Fruit fly (Drosophila melanogaster): ENCODE results near the gene Hsp70Bbb.

The Hsp70Bbb gene

DNA sequence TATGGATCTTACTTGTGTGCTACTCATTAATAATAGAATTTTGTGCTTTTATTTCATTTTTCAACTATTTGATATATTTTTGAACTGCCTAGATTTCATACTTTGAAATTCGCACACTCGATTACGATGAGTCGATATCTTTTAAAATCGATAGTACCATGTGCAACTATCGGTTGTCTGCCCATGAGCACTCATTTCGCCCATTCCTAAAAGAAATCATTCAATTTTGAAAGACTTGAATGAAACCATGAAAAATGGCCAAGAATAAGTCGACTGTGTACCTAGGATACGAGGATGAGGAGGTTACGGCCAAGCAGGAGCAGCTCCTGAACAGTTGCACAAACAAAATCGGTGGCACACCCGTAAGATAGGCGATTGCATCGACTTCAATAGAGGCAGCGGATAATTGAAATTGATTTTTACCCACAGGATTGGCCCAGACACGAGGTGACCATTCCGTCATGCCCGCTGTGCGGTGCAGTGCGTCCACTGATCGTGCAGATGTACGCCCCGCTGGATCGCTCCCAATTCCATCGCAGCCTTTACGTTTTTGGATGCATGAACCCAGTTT, 45.9 kb upstream of the Hsp70Bbb start, which contains the start of gene trus (continued):
- TF ChIP-seq Oli (tag; optimal IDR thresholded peaks at IDR 0.05) (no peak), CG9215 (GFP tag; IDR thresholded peaks at IDR 0.05) (no peak), dpn (GFP tag; optimal IDR thresholded peaks at IDR 0.05) (no peak), dati (GFP tag; IDR thresholded peaks at IDR 0.05) (no peak), cas (GFP tag; IDR thresholded peaks at IDR 0.05) (no peak), CG11093 (GFP tag; IDR thresholded peaks at IDR 0.05) (no peak), Vsx1 (GFP tag; optimal IDR thresholded peaks at IDR 0.05) (no peak), CG32532 (GFP tag; IDR thresholded peaks at IDR 0.05) (no peak), ttk (GFP tag; IDR thresholded peaks at IDR 0.05) (no peak), Dek (tag; optimal IDR thresholded peaks at IDR 0.05) (no peak), ro (GFP tag; IDR thresholded peaks at IDR 0.05) (no peak), unpg (GFP tag; optimal IDR thresholded peaks at IDR 0.05) (no peak), CG10321 (GFP tag; IDR thresholded peaks at IDR 0.05) (no peak), bcd (GFP tag; optimal IDR thresholded peaks at IDR 0.05) (no peak), CG18476 (GFP tag; optimal IDR thresholded peaks at IDR 0.05) (no peak), CG2678 (tag; optimal IDR thresholded peaks at IDR 0.05) (no peak), CG1832 (GFP tag; optimal IDR thresholded peaks at IDR 0.05) (no peak), btn (GFP tag; optimal IDR thresholded peaks at IDR 0.05) (no peak), Nf-YA (GFP tag; IDR thresholded peaks at IDR 0.05) (no peak), CG34224 (GFP tag; IDR thresholded peaks at IDR 0.05; ENCODE audit: partially characterized antibody) (peak; percentile 92), CG13424 (tag; optimal IDR thresholded peaks at IDR 0.05) (no peak), CG2120 (GFP tag; optimal IDR thresholded peaks at IDR 0.05) (peak; percentile 4), Ets65A (GFP tag) (no peak), sima (GFP tag; optimal IDR thresholded peaks at IDR 0.05) (no peak), Opbp (GFP tag; IDR thresholded peaks at IDR 0.05; ENCODE audit: partially characterized antibody) (peak; percentile 89), CG12942 (GFP tag; optimal IDR thresholded peaks at IDR 0.05) (no peak), bigmax (GFP tag; optimal IDR thresholded peaks at IDR 0.05) (no peak), bowl (GFP tag; IDR thresholded peaks at IDR 0.05) (no peak), D19B (GFP tag; optimal IDR thresholded peaks at IDR 0.05) (no peak), CG3726 (GFP tag; IDR thresholded peaks at IDR 0.05) (no peak), Awh (GFP tag; IDR thresholded peaks at IDR 0.05) (no peak), Dfd (GFP tag; optimal IDR thresholded peaks at IDR 0.05) (no peak), CG10267 (tag; optimal IDR thresholded peaks at IDR 0.05) (no peak), CG11456 (GFP tag; IDR thresholded peaks at IDR 0.05) (no peak), her (GFP tag; optimal IDR thresholded peaks at IDR 0.05) (no peak), Antp (GFP tag; optimal IDR thresholded peaks at IDR 0.05) (no peak), cg (GFP tag; optimal IDR thresholded peaks at IDR 0.05) (no peak), dysf (GFP tag; IDR thresholded peaks at IDR 0.05) (no peak), oc (tag; optimal IDR thresholded peaks at IDR 0.05) (no peak), BEAF-32 (GFP tag; optimal IDR thresholded peaks at IDR 0.05) (peak; percentile 83), CG4707 (GFP tag; optimal IDR thresholded peaks at IDR 0.05) (no peak), mirr (GFP tag; optimal IDR thresholded peaks at IDR 0.05) (no peak), Mad (GFP tag; optimal IDR thresholded peaks at IDR 0.05) (no peak), NfI (GFP tag; optimal IDR thresholded peaks at IDR 0.05) (no peak), Hmx (GFP tag; optimal IDR thresholded peaks at IDR 0.05) (no peak), sc (optimal IDR thresholded peaks at IDR 0.05) (no peak), sc (GFP tag; optimal IDR thresholded peaks at IDR 0.05) (no peak), CG5953 (GFP tag; IDR thresholded peaks at IDR 0.05) (no peak), cad (GFP tag; optimal IDR thresholded peaks at IDR 0.05) (no peak), Gug (GFP tag; IDR thresholded peaks at IDR 0.05) (no peak), wek (GFP tag; optimal IDR thresholded peaks at IDR 0.05) (no peak), NFAT (GFP tag; IDR thresholded peaks at IDR 0.05) (no peak)
